Fruit fly (Drosophila melanogaster): ENCODE measurements around the gene Pfas.

Gene Pfas

dm6 chr2L:6082936-6083627 is 37.2 kb upstream of the Pfas start:
- TF ChIP-seq insv (optimal IDR thresholded peaks at IDR 0.05) (no peak), h (optimal IDR thresholded peaks at IDR 0.05) (no peak), Myc (optimal IDR thresholded peaks at IDR 0.05) (no peak), Sin3A (optimal IDR thresholded peaks at IDR 0.05) (no peak), psq (optimal IDR thresholded peaks at IDR 0.05) (no peak), ttk (optimal IDR thresholded peaks at IDR 0.05) (no peak)

DNA sequence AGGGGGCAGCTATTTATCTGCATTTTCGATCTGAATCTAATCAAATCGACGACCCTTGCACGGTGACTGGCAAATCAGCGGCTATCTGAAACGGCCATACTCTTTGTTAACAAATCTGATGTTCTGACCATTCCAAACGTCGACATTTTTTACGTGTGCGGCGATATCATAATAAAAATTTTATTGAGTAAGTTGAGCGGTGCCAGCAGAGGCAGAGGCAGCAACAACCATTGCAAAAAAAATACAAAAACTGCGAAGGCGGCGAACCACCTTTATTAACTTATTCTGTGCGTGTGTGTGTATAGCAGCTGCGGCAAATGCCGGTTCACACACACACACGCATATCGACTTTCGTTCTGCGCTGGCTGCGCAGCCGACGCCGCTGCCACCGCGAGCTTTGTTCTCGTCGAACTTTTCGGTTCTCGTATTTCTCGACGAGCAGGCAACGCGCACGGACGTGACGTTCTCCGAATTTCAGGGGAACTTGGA is 36.4 kb upstream of the Pfas start, which contains the start of gene Kr-h1:
Gene Kr-h1 (plus strand): TSS at position 447 of the 489 bp plus-strand sequence.
- TF ChIP-seq insv (optimal IDR thresholded peaks at IDR 0.05): no peak
- TF ChIP-seq h (optimal IDR thresholded peaks at IDR 0.05): no peak
- TF ChIP-seq Sin3A (optimal IDR thresholded peaks at IDR 0.05): no peak
- TF ChIP-seq Myc (optimal IDR thresholded peaks at IDR 0.05): no peak
- no peak for TF ChIP-seq psq (optimal IDR thresholded peaks at IDR 0.05)
- no peak for TF ChIP-seq ttk (optimal IDR thresholded peaks at IDR 0.05)

DNA sequence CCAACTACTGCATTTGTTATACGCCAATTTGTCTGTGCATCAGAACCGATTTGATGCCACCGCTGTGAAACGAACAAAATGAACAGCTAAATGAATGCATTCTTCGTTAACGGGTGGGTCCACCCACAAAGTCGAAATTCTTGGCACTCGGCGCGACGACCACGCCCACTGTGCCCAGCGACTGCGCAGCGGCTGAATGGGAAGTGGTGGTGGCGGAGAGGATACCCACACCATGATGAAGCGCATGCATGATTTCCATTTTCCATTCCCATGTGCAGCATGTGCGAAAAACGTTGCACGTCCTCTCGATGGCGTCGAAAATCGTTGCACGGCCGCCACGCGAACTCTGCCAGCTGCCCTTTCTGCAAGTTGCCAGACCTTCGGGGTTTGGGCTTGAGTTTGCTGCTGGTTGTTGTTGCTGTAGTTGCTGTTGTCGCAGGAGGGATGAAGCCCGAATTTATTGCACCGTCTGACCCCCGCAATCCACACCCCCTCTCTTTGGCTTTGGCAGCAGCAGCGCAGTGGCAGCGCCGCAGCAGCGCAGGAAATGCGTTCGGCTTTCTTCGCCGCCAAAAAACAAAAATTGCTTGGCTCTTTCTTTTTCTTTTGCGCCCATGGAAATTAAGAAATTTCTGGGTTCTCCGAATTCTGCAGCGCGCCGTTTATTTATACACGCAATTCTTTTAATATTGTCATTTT is 35.4 kb upstream of the Pfas start:
- TF ChIP-seq insv (optimal IDR thresholded peaks at IDR 0.05): no peak
- TF ChIP-seq psq (optimal IDR thresholded peaks at IDR 0.05): no peak
- TF ChIP-seq Myc (optimal IDR thresholded peaks at IDR 0.05): no peak
- no peak for TF ChIP-seq h (optimal IDR thresholded peaks at IDR 0.05)
- no peak for TF ChIP-seq ttk (optimal IDR thresholded peaks at IDR 0.05)
- TF ChIP-seq Sin3A (optimal IDR thresholded peaks at IDR 0.05): no peak

DNA sequence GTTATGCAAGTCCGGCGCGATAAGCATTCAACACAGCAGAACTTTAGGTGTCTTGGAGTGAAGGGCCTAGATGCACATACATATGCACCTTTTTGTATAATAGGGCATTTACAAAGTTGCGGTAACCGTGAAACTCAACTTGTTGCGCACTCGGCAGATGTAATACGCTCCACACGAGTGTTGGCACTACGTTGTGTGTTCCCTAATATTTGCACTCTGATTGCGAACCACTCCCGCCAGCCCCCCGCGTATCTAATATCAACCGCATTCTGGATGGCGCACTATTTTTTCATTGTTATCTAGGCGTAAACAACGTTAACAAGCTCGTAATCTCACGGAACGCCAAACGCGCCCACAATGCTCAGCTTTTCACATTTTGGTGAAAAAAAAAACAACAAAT is 34.5 kb upstream of the Pfas start:
- TF ChIP-seq Myc (optimal IDR thresholded peaks at IDR 0.05): no peak
- TF ChIP-seq ttk (optimal IDR thresholded peaks at IDR 0.05): no peak
- no peak for TF ChIP-seq h (optimal IDR thresholded peaks at IDR 0.05)
- no peak for TF ChIP-seq Sin3A (optimal IDR thresholded peaks at IDR 0.05)
- TF ChIP-seq insv (optimal IDR thresholded peaks at IDR 0.05): no peak

DNA sequence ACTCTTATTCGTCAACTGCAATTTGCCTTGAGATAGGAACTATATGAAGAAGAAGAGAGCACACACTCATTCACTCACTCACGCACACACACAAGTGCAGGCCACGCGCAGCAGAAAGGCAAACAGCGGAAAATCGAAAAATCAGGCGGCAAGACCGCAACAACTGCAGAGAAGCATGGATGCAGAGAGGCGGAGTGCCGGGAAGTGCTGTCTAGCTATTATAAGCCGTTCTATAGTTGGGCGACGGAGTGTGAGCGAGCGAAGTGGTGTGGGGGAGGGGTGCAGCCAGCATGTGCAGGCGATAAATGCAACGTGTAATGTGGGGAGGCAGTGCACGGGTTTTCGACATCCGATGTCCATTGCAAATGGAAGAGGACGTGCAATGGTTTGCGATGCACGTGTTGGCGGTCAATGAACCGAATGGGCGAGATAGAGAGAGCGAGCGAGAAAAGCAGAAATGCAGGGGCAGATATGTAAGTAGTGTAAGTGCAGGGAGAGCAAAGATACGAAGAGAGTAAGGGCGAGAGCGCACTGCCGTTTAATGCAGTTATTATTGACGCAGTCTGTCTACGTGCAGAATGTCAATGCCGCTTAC is 33.0 kb upstream of the Pfas start:
- TF ChIP-seq Sin3A (optimal IDR thresholded peaks at IDR 0.05) (no peak), psq (optimal IDR thresholded peaks at IDR 0.05) (no peak)

- TF ChIP-seq insv (optimal IDR thresholded peaks at IDR 0.05) (no peak), Myc (optimal IDR thresholded peaks at IDR 0.05) (no peak), ttk (optimal IDR thresholded peaks at IDR 0.05) (no peak), Sin3A (optimal IDR thresholded peaks at IDR 0.05) (no peak), h (optimal IDR thresholded peaks at IDR 0.05) (no peak), psq (optimal IDR thresholded peaks at IDR 0.05) (no peak)
These were observed 31.8 kb upstream of the Pfas start for dm6 chr2L:6077632-6078031.

- TF ChIP-seq Sin3A (optimal IDR thresholded peaks at IDR 0.05): no peak
- no peak for TF ChIP-seq insv (optimal IDR thresholded peaks at IDR 0.05)
- no peak for TF ChIP-seq ttk (optimal IDR thresholded peaks at IDR 0.05)
- TF ChIP-seq psq (optimal IDR thresholded peaks at IDR 0.05): no peak
These were observed 31.0 kb upstream of the Pfas start for dm6 chr2L:6076829-6077364.

- TF ChIP-seq Sin3A (optimal IDR thresholded peaks at IDR 0.05) (no peak), insv (optimal IDR thresholded peaks at IDR 0.05) (no peak), h (optimal IDR thresholded peaks at IDR 0.05) (no peak)
These were observed 30.3 kb upstream of the Pfas start for dm6 chr2L:6076143-6076542.

DNA sequence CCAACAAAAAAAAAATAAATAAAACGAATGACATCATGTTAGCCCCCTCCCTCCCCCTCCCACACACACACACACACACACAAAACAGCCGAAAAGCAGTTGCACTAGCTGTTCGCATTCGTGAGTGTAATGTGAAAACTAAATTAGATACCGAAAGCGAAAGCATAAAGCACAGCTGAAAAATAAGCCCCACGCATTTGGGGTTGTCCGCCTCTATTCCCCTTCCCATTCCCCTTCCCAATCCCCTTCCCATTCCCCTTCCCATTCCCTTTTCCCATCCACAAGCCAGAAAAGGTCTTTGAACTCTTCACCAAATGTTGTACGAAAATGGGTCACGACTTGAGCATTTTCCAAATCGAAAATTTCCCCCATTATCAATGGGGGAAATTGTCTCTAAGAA is 29.5 kb upstream of the Pfas start:
- TF ChIP-seq psq (optimal IDR thresholded peaks at IDR 0.05) (no peak), insv (optimal IDR thresholded peaks at IDR 0.05) (no peak), ttk (optimal IDR thresholded peaks at IDR 0.05) (no peak), Sin3A (optimal IDR thresholded peaks at IDR 0.05) (no peak), h (optimal IDR thresholded peaks at IDR 0.05) (no peak), Myc (optimal IDR thresholded peaks at IDR 0.05) (no peak)

dm6 chr2L:6074314-6074713 is 28.5 kb upstream of the Pfas start:
- TF ChIP-seq psq (optimal IDR thresholded peaks at IDR 0.05): no peak
- TF ChIP-seq ttk (optimal IDR thresholded peaks at IDR 0.05): no peak
- no peak for TF ChIP-seq Myc (optimal IDR thresholded peaks at IDR 0.05)
- no peak for TF ChIP-seq h (optimal IDR thresholded peaks at IDR 0.05)
- no peak for TF ChIP-seq insv (optimal IDR thresholded peaks at IDR 0.05)
- TF ChIP-seq Sin3A (optimal IDR thresholded peaks at IDR 0.05): no peak

DNA sequence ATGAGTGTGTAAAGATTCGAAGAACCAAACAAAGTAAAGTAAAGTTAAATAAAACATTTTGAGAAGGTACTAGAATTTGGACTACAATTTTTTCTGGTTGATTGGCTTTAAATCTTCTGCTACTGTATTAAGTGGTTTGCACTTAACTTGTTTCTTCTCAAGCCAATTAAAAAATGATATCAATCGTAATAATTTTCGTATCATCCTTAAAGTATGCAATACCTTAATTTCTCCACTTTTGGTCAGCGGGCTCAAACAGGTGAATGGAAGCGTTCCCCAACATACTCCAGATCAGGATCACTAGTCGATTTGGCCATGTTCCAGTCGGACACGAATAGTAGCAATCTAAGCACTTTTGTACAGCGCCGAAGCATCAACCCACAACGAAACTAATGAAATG is 28.0 kb upstream of the Pfas start:
- TF ChIP-seq psq (optimal IDR thresholded peaks at IDR 0.05) (no peak), insv (optimal IDR thresholded peaks at IDR 0.05) (no peak), h (optimal IDR thresholded peaks at IDR 0.05) (no peak), Myc (optimal IDR thresholded peaks at IDR 0.05) (no peak), ttk (optimal IDR thresholded peaks at IDR 0.05) (no peak), Sin3A (optimal IDR thresholded peaks at IDR 0.05) (no peak)

DNA sequence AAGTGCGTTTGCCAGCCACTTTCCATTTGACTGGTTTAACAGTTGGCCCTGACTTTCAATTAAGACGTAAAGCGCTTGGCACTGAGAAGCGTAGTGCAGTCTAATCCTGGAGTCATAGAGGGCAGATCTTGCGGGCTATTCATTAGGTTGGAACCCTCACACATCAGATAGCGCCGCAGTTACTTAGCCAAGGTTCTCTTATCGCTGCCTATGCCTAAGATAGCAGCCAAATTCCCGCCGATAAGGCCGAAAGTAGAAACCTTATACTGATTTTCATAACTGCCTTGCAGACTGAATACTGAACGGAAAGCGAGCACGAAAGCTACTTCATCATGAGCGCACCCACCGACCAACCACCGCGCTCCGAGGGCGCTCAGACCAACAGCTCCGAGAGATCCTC is 26.3 kb upstream of the Pfas start:
- TF ChIP-seq Myc (optimal IDR thresholded peaks at IDR 0.05): no peak
- no peak for TF ChIP-seq ttk (optimal IDR thresholded peaks at IDR 0.05)
- no peak for TF ChIP-seq insv (optimal IDR thresholded peaks at IDR 0.05)
- TF ChIP-seq h (optimal IDR thresholded peaks at IDR 0.05): no peak
- TF ChIP-seq psq (optimal IDR thresholded peaks at IDR 0.05): no peak
- TF ChIP-seq Sin3A (optimal IDR thresholded peaks at IDR 0.05): no peak
